Worm (Caenorhabditis elegans) whole organism, mixed stage, embryonic: ENCODE data around the gene szy-2.

ENCODE experiments used
- M03D4.4 ChIP-seq: sonication (generic microtip); optimal IDR thresholded peaks from 2 replicates; lab custom pipeline; 2017; ENCODE audit warnings: mild to moderate bottlenecking, missing genetic modification characterization, missing compliant biosample characterization
- bed-3 ChIP-seq: fragments of 200-800 bp; sonication (Bioruptor generic); optimal IDR thresholded peaks from 3 replicates; lab custom pipeline; 2018; ENCODE audit warnings: mild to moderate bottlenecking, missing genetic modification characterization, moderate library complexity, missing compliant biosample characterization
- ceh-39 ChIP-seq: fragments of 150-350 bp; optimal IDR thresholded peaks from 2 replicates; lab custom pipeline; 2014; ENCODE audit warnings: missing biosample characterization, missing genetic modification characterization
- ceh-43 ChIP-seq: fragments of 200-800 bp; sonication (Bioruptor generic); optimal IDR thresholded peaks from 2 replicates; lab custom pipeline; 2018; ENCODE audit warnings: mild to moderate bottlenecking, missing genetic modification characterization, moderate library complexity, missing compliant biosample characterization
- ceh-83 ChIP-seq: fragments of 200-800 bp; sonication (Bioruptor generic); optimal IDR thresholded peaks from 2 replicates; lab custom pipeline; 2018; ENCODE audit warnings: mild to moderate bottlenecking, missing genetic modification characterization, missing compliant biosample characterization
- ces-1 ChIP-seq: fragments of 150-350 bp; optimal IDR thresholded peaks from 2 replicates; lab custom pipeline; 2014; ENCODE audit warnings: missing biosample characterization, missing genetic modification reagents, missing genetic modification characterization
- cnd-1 ChIP-seq: fragments of 200-800 bp; sonication (Bioruptor generic); optimal IDR thresholded peaks from 2 replicates; lab custom pipeline; 2018; ENCODE audit warnings: mild to moderate bottlenecking, missing genetic modification characterization, missing compliant biosample characterization
- drap-1 ChIP-seq: fragments of 200-800 bp; sonication (Bioruptor generic); optimal IDR thresholded peaks from 3 replicates; lab custom pipeline; 2018; ENCODE audit warnings: mild to moderate bottlenecking, missing genetic modification characterization, missing compliant biosample characterization
- elt-1 ChIP-seq: sonication (generic microtip); optimal IDR thresholded peaks from 2 replicates; lab custom pipeline; 2017; ENCODE audit warnings: missing genetic modification characterization, mild to moderate bottlenecking, missing compliant biosample characterization, antibody characterized with exemption, moderate library complexity, borderline replicate concordance; ENCODE audit not compliant: insufficient read depth
- elt-3 ChIP-seq: fragments of 150-350 bp; optimal IDR thresholded peaks from 2 replicates; lab custom pipeline; 2014; ENCODE audit warnings: missing biosample characterization, missing genetic modification characterization
- flh-1 ChIP-seq: fragments of 200-800 bp; sonication (Bioruptor generic); optimal IDR thresholded peaks from 2 replicates; lab custom pipeline; 2018; ENCODE audit warnings: mild to moderate bottlenecking, missing genetic modification characterization, moderate library complexity, missing compliant biosample characterization
- ham-2 ChIP-seq: fragments of 200-800 bp; sonication (Bioruptor generic); optimal IDR thresholded peaks from 2 replicates; lab custom pipeline; 2018; ENCODE audit warnings: mild to moderate bottlenecking, missing genetic modification characterization, missing compliant biosample characterization
- hlh-1 ChIP-seq: fragments of 150-350 bp; optimal IDR thresholded peaks from 2 replicates; lab custom pipeline; 2014; ENCODE audit warnings: missing biosample characterization, missing genetic modification reagents, missing genetic modification characterization
- lin-13 ChIP-seq: fragments of 150-350 bp; optimal IDR thresholded peaks from 2 replicates; lab custom pipeline; 2014; ENCODE audit warnings: missing biosample characterization, missing genetic modification characterization
- lsy-2 ChIP-seq: fragments of 150-350 bp; optimal IDR thresholded peaks from 2 replicates; lab custom pipeline; 2014; ENCODE audit warnings: missing biosample characterization, missing genetic modification characterization
- mab-5 ChIP-seq: fragments of 150-350 bp; optimal IDR thresholded peaks from 2 replicates; lab custom pipeline; 2014; ENCODE audit warnings: missing biosample characterization, missing genetic modification characterization
- mep-1 ChIP-seq: fragments of 150-350 bp; optimal IDR thresholded peaks from 2 replicates; lab custom pipeline; 2017; ENCODE audit warnings: missing biosample characterization, missing genetic modification reagents, missing genetic modification characterization, inconsistent platforms
- mls-2 ChIP-seq: sonication (generic microtip); optimal IDR thresholded peaks from 2 replicates; lab custom pipeline; 2016; ENCODE audit warnings: mild to moderate bottlenecking, missing genetic modification characterization, moderate library complexity, missing compliant biosample characterization
- nhr-12 ChIP-seq: fragments of 150-350 bp; optimal IDR thresholded peaks from 2 replicates; lab custom pipeline; 2014; ENCODE audit warnings: missing biosample characterization, missing genetic modification characterization
- nhr-2 ChIP-seq: fragments of 150-350 bp; optimal IDR thresholded peaks from 2 replicates; lab custom pipeline; 2014; ENCODE audit warnings: missing biosample characterization, missing genetic modification characterization
- nhr-237 ChIP-seq: fragments of 150-350 bp; optimal IDR thresholded peaks from 2 replicates; lab custom pipeline; 2014; ENCODE audit warnings: missing biosample characterization, missing genetic modification characterization
- nhr-28 ChIP-seq: fragments of 150-350 bp; optimal IDR thresholded peaks from 2 replicates; lab custom pipeline; 2014; ENCODE audit warnings: missing biosample characterization, missing genetic modification characterization
- nhr-76 ChIP-seq: sonication (generic microtip); optimal IDR thresholded peaks from 2 replicates; lab custom pipeline; 2017; ENCODE audit warnings: missing biosample characterization, missing genetic modification characterization
- pha-4 ChIP-seq: fragments of 150-350 bp; optimal IDR thresholded peaks from 2 replicates; lab custom pipeline; 2018; ENCODE audit warnings: missing biosample characterization, missing genetic modification reagents, missing genetic modification characterization
- snpc-4 ChIP-seq: fragments of 150-350 bp; optimal IDR thresholded peaks from 2 replicates; lab custom pipeline; 2014; ENCODE audit warnings: missing biosample characterization, missing genetic modification characterization
- sptf-1 ChIP-seq: sonication (generic microtip); optimal IDR thresholded peaks from 2 replicates; lab custom pipeline; 2017; ENCODE audit warnings: mild to moderate bottlenecking, missing genetic modification characterization, moderate library complexity, missing compliant biosample characterization
- unc-120 ChIP-seq: sonication (generic microtip); optimal IDR thresholded peaks from 2 replicates; lab custom pipeline; 2017; ENCODE audit warnings: missing genetic modification characterization, missing compliant biosample characterization; ENCODE audit not compliant: poor library complexity, severe bottlenecking
- unc-39 ChIP-seq: fragments of 150-350 bp; optimal IDR thresholded peaks from 2 replicates; lab custom pipeline; 2014; ENCODE audit warnings: missing biosample characterization, missing genetic modification characterization
- unc-62 ChIP-seq: fragments of 150-350 bp; optimal IDR thresholded peaks from 2 replicates; lab custom pipeline; 2014; ENCODE audit warnings: missing biosample characterization, missing genetic modification reagents, missing genetic modification characterization
- zip-8 ChIP-seq: fragments of 150-350 bp; optimal IDR thresholded peaks from 2 replicates; lab custom pipeline; 2014; ENCODE audit warnings: missing biosample characterization, missing genetic modification characterization
- ztf-11 ChIP-seq: fragments of 150-350 bp; optimal IDR thresholded peaks from 2 replicates; lab custom pipeline; 2014; ENCODE audit warnings: missing biosample characterization, missing genetic modification characterization

szy-2 gene

ce11 chrIII:5389365-5389764 is 18.3 kb upstream of the szy-2 start:
- TF ChIP-seq M03D4.4 (tag; lab: Kevin White, UChicago) (no peak), ham-2 (no peak), ceh-39 (tag; lab: Kevin White, UChicago) (no peak), cnd-1 (no peak), mab-5 (no peak), unc-39 (tag; lab: Kevin White, UChicago) (no peak), mep-1 (tag; lab: Kevin White, UChicago) (no peak)

DNA sequence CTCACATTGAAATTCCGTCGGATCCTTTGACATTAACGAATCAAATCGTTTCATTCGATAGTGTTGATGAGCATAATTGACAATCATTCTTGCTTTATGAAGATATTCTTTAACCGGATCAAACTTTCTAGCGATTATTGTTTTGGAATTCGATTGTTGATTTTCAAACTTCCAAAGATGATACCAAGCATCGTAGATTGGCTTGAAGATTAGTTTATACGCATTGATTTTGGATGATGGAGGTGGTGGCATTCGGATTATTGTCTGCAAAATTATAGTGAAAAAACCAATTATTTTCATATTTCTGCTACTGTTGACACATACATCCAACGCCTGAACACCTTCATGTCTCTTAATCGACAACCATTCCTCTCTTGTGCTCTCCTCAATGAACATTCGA is 17.0 kb upstream of the szy-2 start:
- TF ChIP-seq M03D4.4 (tag; lab: Kevin White, UChicago) (no peak), ham-2 (no peak), mls-2 (tag; lab: Kevin White, UChicago) (no peak), nhr-2 (tag; lab: Kevin White, UChicago) (no peak), mep-1 (tag; lab: Kevin White, UChicago) (no peak), unc-120 (no peak), zip-8 (no peak), unc-39 (tag; lab: Kevin White, UChicago) (no peak), cnd-1 (no peak), ztf-11 (tag; lab: Kevin White, UChicago) (no peak), flh-1 (no peak), sptf-1 (tag; lab: Kevin White, UChicago) (no peak), mab-5 (no peak), snpc-4 (tag; lab: Kevin White, UChicago) (no peak), unc-62 (GFP tag; lab: Kevin White, UChicago) (no peak), ceh-43 (GFP tag; lab: Kevin White, UChicago) (no peak)
- TF ChIP-seq, all 35 proteins: peak for 0

DNA sequence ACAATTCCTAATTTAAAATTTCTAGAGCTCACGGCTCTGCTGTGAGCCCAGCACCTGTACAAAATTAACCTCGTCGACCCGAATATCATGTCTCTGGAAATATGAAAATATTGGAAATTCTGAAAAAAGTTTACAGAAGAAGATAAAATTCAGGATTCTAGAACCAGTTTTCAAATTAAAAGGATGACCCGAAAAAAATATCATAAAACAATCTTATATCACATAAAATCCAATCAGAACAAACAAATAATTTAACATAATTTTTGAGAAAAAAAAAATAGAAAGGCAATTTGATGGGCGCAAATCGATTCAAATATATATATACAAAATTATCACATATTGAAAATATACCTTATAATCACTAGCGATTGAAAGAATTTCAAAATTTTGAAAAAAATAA is 14.2 kb upstream of the szy-2 start, which contains the start of gene Y32H12A.7:
Gene Y32H12A.7, minus strand, starts transcription at position 101 of the 400 bp plus-strand sequence.
- TF ChIP-seq flh-1 (no peak), zip-8 (no peak), nhr-28 (tag; lab: Kevin White, UChicago) (no peak), mab-5 (no peak), unc-39 (tag; lab: Kevin White, UChicago) (no peak), nhr-12 (tag; lab: Kevin White, UChicago) (no peak), elt-1 (tag; lab: Kevin White, UChicago) (no peak), M03D4.4 (tag; lab: Kevin White, UChicago) (no peak), unc-62 (GFP tag; lab: Kevin White, UChicago) (no peak), ham-2 (no peak)

DNA sequence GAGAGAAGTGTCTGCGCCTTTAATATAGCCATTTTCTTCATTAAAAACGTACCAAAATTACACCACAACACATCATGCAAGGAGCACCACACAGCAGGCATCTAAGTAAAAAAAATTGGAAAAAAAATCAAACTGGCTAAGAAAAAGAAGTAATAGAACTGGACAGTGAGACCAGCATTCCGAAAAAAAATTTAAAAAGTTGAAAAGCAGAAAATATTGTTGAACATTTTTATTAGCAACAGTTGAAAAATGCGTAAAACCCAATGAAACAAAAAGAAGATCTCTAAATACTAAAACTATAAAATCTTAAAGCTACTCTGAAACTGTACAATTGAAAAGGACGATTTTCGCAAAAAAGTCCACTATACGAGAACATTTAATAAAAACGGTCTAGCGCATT is 11.0 kb upstream of the szy-2 start, which contains the start of gene Y32H12A.6:
Gene Y32H12A.6, minus strand, starts transcription at position 101 of the 400 bp plus-strand sequence.
- TF ChIP-seq unc-62 (GFP tag; lab: Kevin White, UChicago) (no peak), ceh-83 (no peak), elt-3 (tag; lab: Kevin White, UChicago) (no peak), bed-3 (GFP tag; lab: Kevin White, UChicago) (no peak), flh-1 (no peak), ces-1 (GFP tag; lab: Kevin White, UChicago) (no peak), mls-2 (tag; lab: Kevin White, UChicago) (no peak), ztf-11 (tag; lab: Kevin White, UChicago) (no peak), nhr-2 (tag; lab: Kevin White, UChicago) (no peak), hlh-1 (tag; lab: Kevin White, UChicago) (no peak), nhr-12 (tag; lab: Kevin White, UChicago) (no peak), pha-4 (tag; lab: Kevin White, UChicago) (no peak), nhr-237 (tag; lab: Kevin White, UChicago) (no peak)

DNA sequence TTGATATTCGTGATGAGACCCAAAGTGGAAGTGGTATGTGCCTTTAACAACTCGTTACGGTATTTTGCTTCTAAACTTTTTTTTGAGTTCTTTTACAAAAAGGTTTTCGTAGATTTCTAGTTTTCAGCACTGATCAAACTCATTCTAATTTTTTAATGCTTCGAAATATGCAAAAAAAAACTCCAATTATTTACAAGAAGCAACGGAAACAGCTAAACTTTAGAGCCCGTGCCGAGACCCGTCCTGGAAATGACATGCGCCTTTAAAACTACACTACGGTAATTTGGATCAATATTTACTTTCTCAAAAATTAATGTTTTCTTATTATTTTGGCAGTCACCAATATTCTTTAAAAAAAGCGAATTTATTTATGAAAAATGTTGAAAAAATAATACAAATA is 9.5 kb upstream of the szy-2 start:
- TF ChIP-seq ztf-11 (tag; lab: Kevin White, UChicago) (no peak), nhr-28 (tag; lab: Kevin White, UChicago) (no peak), drap-1 (GFP tag; lab: Kevin White, UChicago) (no peak), pha-4 (tag; lab: Kevin White, UChicago) (no peak), lin-13 (no peak), unc-62 (GFP tag; lab: Kevin White, UChicago) (no peak)

ce11 chrIII:5379879-5380331 is 8.8 kb upstream of the szy-2 start, which contains the start of gene paqr-2:
Gene paqr-2 (minus strand): TSS chrIII:5379929.
- no peak for TF ChIP-seq nhr-76 (tag; lab: Kevin White, UChicago)
- TF ChIP-seq lsy-2, result peak; percentile 31
